Fruit fly (Drosophila melanogaster) whole organism, embryonic: ENCODE data around the gene mEFG1.
A peak's percentile ranks its signal among the peaks of the same experiment; 100 is the strongest.

ENCODE experiments used
- CG1233 ChIP-seq: fragments of 200-800 bp; sonication (Bioruptor generic); optimal IDR thresholded peaks from 4 replicates; lab custom pipeline; 2018; ENCODE audit warnings: missing biosample characterization, mild to moderate bottlenecking, missing genetic modification characterization
- CG14667 ChIP-seq: fragments of 200-800 bp; sonication (Bioruptor generic); IDR thresholded peaks from 2 replicates; pipeline ENCODE4 v1.3.6; 2022; ENCODE audit warnings: missing biosample characterization, missing genetic modification characterization
- CG14860 ChIP-seq: fragments of 200-800 bp; sonication (Bioruptor generic); IDR thresholded peaks from 3 replicates; pipeline ENCODE4 v1.3.6; 2022; ENCODE audit warnings: missing biosample characterization, missing genetic modification characterization; ENCODE audit not compliant: partially characterized antibody
- CG1603 ChIP-seq: fragments of 200-800 bp; sonication (Bioruptor generic); optimal IDR thresholded peaks from 2 replicates; lab custom pipeline; 2019; ENCODE audit warnings: missing biosample characterization, mild to moderate bottlenecking, missing genetic modification characterization, moderate library complexity
- CG17361 ChIP-seq: fragments of 200-800 bp; sonication (Bioruptor generic); IDR thresholded peaks from 3 replicates; pipeline ENCODE4 v1.3.6; 2022; ENCODE audit warnings: missing biosample characterization, missing genetic modification characterization
- CG18011 ChIP-seq: fragments of 200-800 bp; sonication (Bioruptor generic); optimal IDR thresholded peaks from 2 replicates; lab custom pipeline; 2017; ENCODE audit warnings: missing biosample characterization, missing genetic modification characterization, mild to moderate bottlenecking, moderate library complexity, missing genotype
- CG18262 ChIP-seq: fragments of 200-800 bp; optimal IDR thresholded peaks from 3 replicates; lab custom pipeline; 2019; ENCODE audit warnings: missing biosample characterization, mild to moderate bottlenecking, missing genetic modification characterization, moderate library complexity
- CG18599 ChIP-seq: fragments of 200-800 bp; sonication (Bioruptor generic); optimal IDR thresholded peaks from 3 replicates; lab custom pipeline; 2017; ENCODE audit warnings: missing biosample characterization, missing genetic modification characterization, mild to moderate bottlenecking, moderate library complexity, missing genetic modification reagents
- CG18619 ChIP-seq: fragments of 200-800 bp; sonication (Bioruptor generic); optimal IDR thresholded peaks from 3 replicates; lab custom pipeline; 2017; ENCODE audit warnings: missing biosample characterization, mild to moderate bottlenecking, missing genetic modification characterization
- CG2678 ChIP-seq: fragments of 200-800 bp; sonication (Bioruptor generic); optimal IDR thresholded peaks from 3 replicates; lab custom pipeline; 2019; ENCODE audit warnings: missing biosample characterization, mild to moderate bottlenecking, missing genetic modification characterization, moderate library complexity
- CG3281 ChIP-seq: fragments of 200-800 bp; sonication (Bioruptor generic); optimal IDR thresholded peaks from 3 replicates; lab custom pipeline; 2017; ENCODE audit warnings: missing biosample characterization, mild to moderate bottlenecking, missing genetic modification characterization
- CG34376 ChIP-seq: fragments of 200-800 bp; sonication (Bioruptor generic); optimal IDR thresholded peaks from 2 replicates; lab custom pipeline; 2018; ENCODE audit warnings: missing biosample characterization, mild to moderate bottlenecking, missing genetic modification characterization
- CG8290 ChIP-seq, 3 experiments: fragments of 200-800 bp; sonication (Bioruptor generic); optimal IDR thresholded peaks; 2 replicates each; lab custom pipeline; 2016 to 2019; ENCODE audit warnings: missing biosample characterization in 3 of 3, missing genetic modification characterization in 3 of 3, mild to moderate bottlenecking in 2 of 3, moderate library complexity in 1 of 3
- Dbx ChIP-seq: fragments of 200-800 bp; sonication (Bioruptor generic); IDR thresholded peaks from 3 replicates; pipeline ENCODE4 v1.3.6; 2022; ENCODE audit warnings: missing biosample characterization, missing genetic modification characterization
- Doc3 ChIP-seq: fragments of 200-800 bp; sonication (Bioruptor generic); IDR thresholded peaks from 3 replicates; pipeline ENCODE4 v1.3.6; 2022; ENCODE audit warnings: missing biosample characterization, missing genetic modification characterization; ENCODE audit not compliant: partially characterized antibody
- Fer3 ChIP-seq: fragments of 200-800 bp; sonication (Bioruptor generic); optimal IDR thresholded peaks from 2 replicates; lab custom pipeline; 2018; ENCODE audit warnings: missing biosample characterization, mild to moderate bottlenecking, missing genetic modification characterization, moderate library complexity
- H2.0 ChIP-seq: fragments of 200-800 bp; sonication (Bioruptor generic); IDR thresholded peaks from 2 replicates; pipeline ENCODE4 v1.3.6; 2022; ENCODE audit warnings: missing biosample characterization, missing genetic modification characterization
- Hmr ChIP-seq: fragments of 200-800 bp; sonication (Bioruptor generic); optimal IDR thresholded peaks from 3 replicates; lab custom pipeline; 2017; ENCODE audit warnings: mild to moderate bottlenecking, missing biosample characterization, missing genetic modification reagents, missing genetic modification characterization
- Max ChIP-seq: fragments of 200-800 bp; sonication (Bioruptor generic); optimal IDR thresholded peaks from 2 replicates; lab custom pipeline; 2016; ENCODE audit warnings: missing biosample characterization, mild to moderate bottlenecking, missing genetic modification characterization
- Med ChIP-seq: fragments of 200-800 bp; sonication (Bioruptor generic); peaks from one replicate; lab custom pipeline; 2016; ENCODE audit warnings: missing biosample characterization, missing genetic modification characterization, mild to moderate bottlenecking, inconsistent platforms, moderate library complexity
- PHDP ChIP-seq: fragments of 200-800 bp; sonication (Bioruptor generic); optimal IDR thresholded peaks from 3 replicates; lab custom pipeline; 2018; ENCODE audit warnings: missing biosample characterization, mild to moderate bottlenecking, missing genetic modification characterization, moderate library complexity
- Sry-δ ChIP-seq: fragments of 200-800 bp; sonication (Bioruptor generic); optimal IDR thresholded peaks from 2 replicates; lab custom pipeline; 2016; ENCODE audit warnings: missing biosample characterization, missing genetic modification characterization
- Vsx1 ChIP-seq: fragments of 200-800 bp; sonication (Bioruptor generic); optimal IDR thresholded peaks from 2 replicates; lab custom pipeline; 2017; ENCODE audit warnings: missing biosample characterization, mild to moderate bottlenecking, missing genetic modification characterization, missing genetic modification reagents
- amos ChIP-seq: fragments of 200-800 bp; sonication (Bioruptor generic); IDR thresholded peaks from 2 replicates; pipeline ENCODE4 v1.3.6; 2022; ENCODE audit warnings: missing biosample characterization, missing genetic modification characterization; ENCODE audit not compliant: partially characterized antibody
- bcd ChIP-seq: fragments of 200-800 bp; sonication (Bioruptor generic); optimal IDR thresholded peaks from 2 replicates; lab custom pipeline; 2017; ENCODE audit warnings: missing biosample characterization, mild to moderate bottlenecking, missing genetic modification characterization
- btn ChIP-seq: fragments of 200-800 bp; sonication (Bioruptor generic); optimal IDR thresholded peaks from 2 replicates; lab custom pipeline; 2016; ENCODE audit warnings: missing biosample characterization, missing genetic modification characterization
- cg ChIP-seq: fragments of 200-800 bp; sonication (Bioruptor generic); optimal IDR thresholded peaks from 3 replicates; lab custom pipeline; 2019; ENCODE audit warnings: missing biosample characterization, mild to moderate bottlenecking, missing genetic modification characterization, moderate library complexity
- crp ChIP-seq, 2 experiments: fragments of 200-800 bp; sonication (Bioruptor generic); optimal IDR thresholded peaks; 2 replicates in 1 of 2; 3 replicates in 1 of 2; lab custom pipeline; 2017; ENCODE audit warnings: missing biosample characterization in 2 of 2, missing genetic modification characterization in 2 of 2, mild to moderate bottlenecking in 1 of 2, moderate library complexity in 1 of 2
- disco-r ChIP-seq: fragments of 200-800 bp; sonication (Bioruptor generic); optimal IDR thresholded peaks from 2 replicates; lab custom pipeline; 2016; ENCODE audit warnings: missing biosample characterization, missing genetic modification characterization
- exex ChIP-seq: fragments of 200-800 bp; sonication (Bioruptor generic); optimal IDR thresholded peaks from 4 replicates; lab custom pipeline; 2018; ENCODE audit warnings: missing biosample characterization, mild to moderate bottlenecking, missing genetic modification characterization, moderate library complexity
- eyg ChIP-seq: fragments of 200-800 bp; sonication (Bioruptor generic); optimal IDR thresholded peaks from 3 replicates; lab custom pipeline; 2016; ENCODE audit warnings: missing biosample characterization, missing genetic modification characterization
- fd96Cb ChIP-seq: fragments of 200-800 bp; sonication (Bioruptor generic); optimal IDR thresholded peaks from 2 replicates; lab custom pipeline; 2018; ENCODE audit warnings: missing biosample characterization, mild to moderate bottlenecking, missing genetic modification characterization, moderate library complexity
- grn ChIP-seq: fragments of 200-800 bp; sonication (Bioruptor generic); optimal IDR thresholded peaks from 3 replicates; lab custom pipeline; 2017; ENCODE audit warnings: missing biosample characterization, missing genetic modification characterization
- gro ChIP-seq: fragments of 200-800 bp; sonication (Bioruptor generic); optimal IDR thresholded peaks from 2 replicates; lab custom pipeline; 2016; ENCODE audit warnings: missing biosample characterization, missing genetic modification characterization
- hth ChIP-seq: fragments of >200 bp; optimal IDR thresholded peaks from 2 replicates; lab custom pipeline; 2017; ENCODE audit warnings: inconsistent platforms
- insv ChIP-seq, 2 experiments: fragments of 200-800 bp; sonication (Bioruptor generic); optimal IDR thresholded peaks; 3 replicates each; lab custom pipeline; 2016 to 2018; ENCODE audit warnings: missing biosample characterization in 2 of 2, missing genetic modification characterization in 2 of 2
- lab ChIP-seq: fragments of 200-800 bp; sonication (Bioruptor generic); optimal IDR thresholded peaks from 3 replicates; lab custom pipeline; 2017; ENCODE audit warnings: missing biosample characterization, missing genetic modification characterization, mild to moderate bottlenecking, moderate library complexity, missing genetic modification reagents
- mirr ChIP-seq: fragments of 200-800 bp; sonication (Bioruptor generic); optimal IDR thresholded peaks from 3 replicates; lab custom pipeline; 2018; ENCODE audit warnings: missing biosample characterization, mild to moderate bottlenecking, missing genetic modification characterization
- nau ChIP-seq: fragments of 200-800 bp; sonication (Bioruptor generic); optimal IDR thresholded peaks from 3 replicates; lab custom pipeline; 2017; ENCODE audit warnings: missing biosample characterization, mild to moderate bottlenecking, missing genetic modification characterization, missing genetic modification reagents
- nom ChIP-seq: fragments of 200-800 bp; sonication (Bioruptor generic); optimal IDR thresholded peaks from 2 replicates; lab custom pipeline; 2017; ENCODE audit warnings: missing biosample characterization, missing genetic modification characterization, mild to moderate bottlenecking, moderate library complexity, missing genetic modification reagents
- pho ChIP-seq: fragments of 200-800 bp; sonication (Bioruptor generic); optimal IDR thresholded peaks from 2 replicates; lab custom pipeline; 2016; ENCODE audit warnings: missing biosample characterization, missing genetic modification characterization
- repo ChIP-seq: fragments of 200-800 bp; sonication (Bioruptor generic); optimal IDR thresholded peaks from 2 replicates; lab custom pipeline; 2016; ENCODE audit warnings: missing biosample characterization, missing genetic modification characterization
- stwl ChIP-seq: fragments of 200-800 bp; sonication (Bioruptor generic); optimal IDR thresholded peaks from 3 replicates; lab custom pipeline; 2018; ENCODE audit warnings: missing biosample characterization, mild to moderate bottlenecking, missing genetic modification characterization, moderate library complexity
- toy ChIP-seq: fragments of 200-800 bp; sonication (Bioruptor generic); IDR thresholded peaks from 2 replicates; pipeline ENCODE4 v1.3.6; 2022; ENCODE audit warnings: missing biosample characterization, missing genetic modification characterization
- trem ChIP-seq: fragments of 200-800 bp; optimal IDR thresholded peaks from 3 replicates; lab custom pipeline; 2019; ENCODE audit warnings: missing biosample characterization, mild to moderate bottlenecking, missing genetic modification characterization, moderate library complexity
- vnd ChIP-seq: fragments of 200-800 bp; sonication (Bioruptor generic); IDR thresholded peaks from 3 replicates; pipeline ENCODE4 v1.3.6; 2022; ENCODE audit warnings: missing biosample characterization, missing genetic modification characterization; ENCODE audit not compliant: partially characterized antibody
- wdn ChIP-seq: fragments of 200-800 bp; sonication (Bioruptor generic); IDR thresholded peaks from 2 replicates; pipeline ENCODE4 v1.3.6; 2022; ENCODE audit warnings: missing biosample characterization, missing genetic modification characterization
- z ChIP-seq: fragments of 200-800 bp; sonication (Bioruptor generic); IDR thresholded peaks from 3 replicates; pipeline ENCODE4 v1.3.6; 2022; ENCODE audit warnings: missing biosample characterization, missing genetic modification characterization

The mEFG1 gene

dm6 chr2L:7248114-7248513 is 25.2 kb upstream of the mEFG1 start (continued):
- peak; percentile 24 for TF ChIP-seq Vsx1 (GFP tag; lab: Kevin White, UChicago)
- peak; percentile 24 for TF ChIP-seq CG2678 (tag; lab: Kevin White, UChicago)
- TF ChIP-seq CG18599 (GFP tag; lab: Kevin White, UChicago): peak; percentile 35
- no peak for TF ChIP-seq toy
- no peak for TF ChIP-seq Dbx (GFP tag; lab: Robert Waterston, UW)
- peak; percentile 42 for TF ChIP-seq gro (GFP tag; lab: Kevin White, UChicago)
- TF ChIP-seq z (GFP tag; lab: Robert Waterston, UW): no peak
- no peak for TF ChIP-seq fd96Cb (tag; lab: Kevin White, UChicago)
- no peak for TF ChIP-seq H2.0 (GFP tag; lab: Robert Waterston, UW)
- peak; percentile 0 for TF ChIP-seq Fer3 (tag; lab: Kevin White, UChicago)
- TF ChIP-seq lab (GFP tag; lab: Kevin White, UChicago): peak; percentile 46
- TF ChIP-seq hth (lab: Kevin White, UChicago): no peak
- no peak for TF ChIP-seq pho (GFP tag; lab: Kevin White, UChicago)
- peak; percentile 1 for TF ChIP-seq PHDP
- no peak for TF ChIP-seq CG1233 (GFP tag; lab: Kevin White, UChicago)
- peak; percentile 3 for TF ChIP-seq repo (GFP tag; lab: Kevin White, UChicago)
- TF ChIP-seq CG18262: no peak
- no peak for TF ChIP-seq stwl (tag; lab: Kevin White, UChicago)
- TF ChIP-seq CG17361 (GFP tag; lab: Robert Waterston, UW): no peak
- TF ChIP-seq Med (GFP tag; lab: Kevin White, UChicago): peak; percentile 74
- TF ChIP-seq CG18619 (GFP tag; lab: Kevin White, UChicago): peak; percentile 29
- TF ChIP-seq Hmr: peak; percentile 56
- TF ChIP-seq bcd (GFP tag; lab: Kevin White, UChicago): no peak

DNA sequence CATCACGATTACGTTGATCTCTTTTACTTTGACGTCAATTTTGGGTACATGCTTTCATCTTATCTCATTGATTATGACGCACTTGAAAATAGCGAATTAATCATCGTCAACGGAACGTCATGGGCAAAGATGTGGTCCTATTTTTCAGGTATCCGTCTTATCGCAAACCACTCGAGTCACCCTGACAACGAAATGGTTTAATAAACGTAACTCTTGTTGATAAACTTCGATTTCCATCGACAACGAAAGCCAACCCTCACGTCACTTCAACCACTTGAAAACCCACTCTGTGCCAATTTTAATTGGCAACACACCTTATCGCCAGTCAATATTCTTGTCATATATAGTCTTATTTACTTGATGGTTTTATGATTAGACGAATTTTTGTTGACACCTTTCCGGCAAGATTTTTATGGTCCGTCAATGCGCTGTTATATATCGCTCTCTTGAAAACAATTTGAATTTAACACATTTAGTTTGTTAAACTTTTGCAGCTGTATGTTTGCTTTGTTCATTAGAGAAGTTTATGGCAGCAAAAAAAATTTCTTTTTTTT is 19.4 kb upstream of the mEFG1 start:
- TF ChIP-seq crp (GFP tag; optimal IDR thresholded peaks at IDR 0.05; lab: Kevin White, UChicago) (no peak), CG34376 (GFP tag; lab: Kevin White, UChicago) (peak; percentile 69), btn (GFP tag; lab: Kevin White, UChicago) (no peak), vnd (GFP tag; lab: Robert Waterston, UW) (0 out of 3 replicates have a peak, but pooled peaks have one; percentile 39), CG14667 (no peak), wdn (GFP tag; lab: Robert Waterston, UW) (peak; percentile 29; the same call in 1 of the 2 replicates), gro (GFP tag; lab: Kevin White, UChicago) (peak; percentile 42), CG14860 (GFP tag; lab: Robert Waterston, UW) (no peak), exex (tag; lab: Kevin White, UChicago) (peak; percentile 93), grn (GFP tag; lab: Kevin White, UChicago) (peak; percentile 59), nom (GFP tag; lab: Kevin White, UChicago) (no peak), trem (tag; lab: Kevin White, UChicago) (no peak), disco-r (GFP tag; lab: Kevin White, UChicago) (no peak), CG3281 (peak; percentile 6), eyg (GFP tag; lab: Kevin White, UChicago) (no peak), Sry-δ (GFP tag; lab: Kevin White, UChicago) (no peak), CG2678 (tag; lab: Kevin White, UChicago) (peak; percentile 15), mirr (GFP tag; lab: Kevin White, UChicago) (peak; percentile 48), Doc3 (GFP tag; lab: Robert Waterston, UW) (no peak), cg (GFP tag; lab: Kevin White, UChicago) (no peak), Max (GFP tag; lab: Kevin White, UChicago) (no peak), CG8290 (GFP tag; optimal IDR thresholded peaks at IDR 0.05; lab: Kevin White, UChicago) (no peak), CG8290 (tag; optimal IDR thresholded peaks at IDR 0.05; lab: Kevin White, UChicago) (no peak), insv (GFP tag; optimal IDR thresholded peaks at IDR 0.05; lab: Kevin White, UChicago) (no peak), nau (no peak), CG1603 (tag; lab: Kevin White, UChicago) (no peak), CG18011 (no peak), amos (GFP tag; lab: Robert Waterston, UW) (no peak)
